Worm (Caenorhabditis elegans) whole organism, late embryonic: ENCODE measurements around the gene H38K22.7.

Source experiments
- C08G9.2 ChIP-seq: sonication (generic microtip); optimal IDR thresholded peaks from 2 replicates; lab custom pipeline; 2016; ENCODE audit warnings: mild to moderate bottlenecking, missing genetic modification characterization, moderate library complexity, missing compliant biosample characterization
- C38D4.7 ChIP-seq: fragments of 200-800 bp; sonication (Bioruptor generic); optimal IDR thresholded peaks from 2 replicates; lab custom pipeline; 2018; ENCODE audit warnings: mild to moderate bottlenecking, missing genetic modification characterization, moderate library complexity, missing compliant biosample characterization
- F13H6.1 ChIP-seq: sonication (generic microtip); optimal IDR thresholded peaks from 2 replicates; lab custom pipeline; 2016; ENCODE audit warnings: missing genetic modification characterization, missing compliant biosample characterization
- K09A11.1 ChIP-seq: sonication (generic microtip); optimal IDR thresholded peaks from 2 replicates; lab custom pipeline; 2017; ENCODE audit warnings: antibody characterized with exemption, mild to moderate bottlenecking, missing genetic modification characterization, missing compliant biosample characterization; ENCODE audit not compliant: insufficient read depth
- Y22D7AL.16 ChIP-seq: sonication (generic microtip); optimal IDR thresholded peaks from 2 replicates; lab custom pipeline; 2016; ENCODE audit warnings: missing genetic modification characterization, missing compliant biosample characterization
- ceh-18 ChIP-seq: sonication (generic microtip); optimal IDR thresholded peaks from 2 replicates; lab custom pipeline; 2016; ENCODE audit warnings: missing genetic modification characterization, missing compliant biosample characterization
- ceh-19 ChIP-seq: fragments of 200-800 bp; sonication (Bioruptor generic); optimal IDR thresholded peaks from 2 replicates; lab custom pipeline; 2018; ENCODE audit warnings: mild to moderate bottlenecking, missing genetic modification characterization, missing compliant biosample characterization
- ceh-24 ChIP-seq: sonication (generic microtip); optimal IDR thresholded peaks from 2 replicates; lab custom pipeline; 2016; ENCODE audit warnings: mild to moderate bottlenecking, missing genetic modification characterization, missing compliant biosample characterization
- ceh-45 ChIP-seq: fragments of 200-800 bp; sonication (Bioruptor generic); IDR thresholded peaks from 2 replicates; pipeline ENCODE4 v1.3.6; 2022; ENCODE audit warnings: missing genetic modification reagents, missing genetic modification characterization, missing compliant biosample characterization
- ceh-48 ChIP-seq: sonication (generic microtip); optimal IDR thresholded peaks from 2 replicates; lab custom pipeline; 2016; ENCODE audit warnings: missing genetic modification characterization, inconsistent platforms, missing compliant biosample characterization
- ceh-6 ChIP-seq: fragments of 200-800 bp; sonication (Bioruptor generic); optimal IDR thresholded peaks from 2 replicates; lab custom pipeline; 2018; ENCODE audit warnings: mild to moderate bottlenecking, missing genetic modification characterization, missing compliant biosample characterization
- ceh-9 ChIP-seq: sonication (generic microtip); optimal IDR thresholded peaks from 2 replicates; lab custom pipeline; 2016; ENCODE audit warnings: mild to moderate bottlenecking, missing genetic modification characterization, inconsistent platforms, missing compliant biosample characterization
- che-1 ChIP-seq: sonication (generic microtip); optimal IDR thresholded peaks from 2 replicates; lab custom pipeline; 2016; ENCODE audit warnings: mild to moderate bottlenecking, missing genetic modification characterization, missing compliant biosample characterization
- dve-1 ChIP-seq: sonication (generic microtip); optimal IDR thresholded peaks from 2 replicates; lab custom pipeline; 2017; ENCODE audit warnings: antibody characterized with exemption, mild to moderate bottlenecking, missing genetic modification characterization, missing compliant biosample characterization
- elt-2 ChIP-seq: sonication (generic microtip); optimal IDR thresholded peaks from 2 replicates; lab custom pipeline; 2016; ENCODE audit warnings: missing genetic modification reagents, missing genetic modification characterization, missing compliant biosample characterization
- ets-4 ChIP-seq: sonication (generic microtip); optimal IDR thresholded peaks from 2 replicates; lab custom pipeline; 2016; ENCODE audit warnings: missing genetic modification characterization, missing compliant biosample characterization
- fkh-6 ChIP-seq: sonication (generic microtip); optimal IDR thresholded peaks from 2 replicates; lab custom pipeline; 2016; ENCODE audit warnings: missing genetic modification characterization, missing compliant biosample characterization
- hlh-30 ChIP-seq: sonication (generic microtip); optimal IDR thresholded peaks from 2 replicates; lab custom pipeline; 2017; ENCODE audit warnings: antibody characterized with exemption, missing genetic modification characterization, missing compliant biosample characterization; ENCODE audit not compliant: insufficient read depth
- hlh-6 ChIP-seq: sonication (generic microtip); optimal IDR thresholded peaks from 2 replicates; lab custom pipeline; 2016; ENCODE audit warnings: missing genotype, missing genetic modification characterization, missing compliant biosample characterization
- lim-6 ChIP-seq: sonication (generic microtip); optimal IDR thresholded peaks from 2 replicates; lab custom pipeline; 2016; ENCODE audit warnings: missing genetic modification characterization, missing compliant biosample characterization
- madf-2 ChIP-seq: sonication (generic microtip); optimal IDR thresholded peaks from 2 replicates; lab custom pipeline; 2017; ENCODE audit warnings: missing genetic modification characterization, missing compliant biosample characterization
- mec-3 ChIP-seq: sonication (generic microtip); optimal IDR thresholded peaks from 2 replicates; lab custom pipeline; 2016; ENCODE audit warnings: borderline replicate concordance, missing genetic modification characterization, missing compliant biosample characterization
- nhr-232 ChIP-seq: sonication (generic microtip); optimal IDR thresholded peaks from 2 replicates; lab custom pipeline; 2016; ENCODE audit warnings: missing genetic modification characterization, missing compliant biosample characterization
- npax-4 ChIP-seq: sonication (generic microtip); optimal IDR thresholded peaks from 2 replicates; lab custom pipeline; 2016; ENCODE audit warnings: missing genetic modification characterization, missing compliant biosample characterization
- odd-2 ChIP-seq: sonication (generic microtip); optimal IDR thresholded peaks from 2 replicates; lab custom pipeline; 2017; ENCODE audit warnings: antibody characterized with exemption, mild to moderate bottlenecking, missing genetic modification characterization, missing compliant biosample characterization
- pat-9 ChIP-seq: fragments of 200-800 bp; sonication (Bioruptor generic); optimal IDR thresholded peaks from 2 replicates; lab custom pipeline; 2018; ENCODE audit warnings: mild to moderate bottlenecking, missing genetic modification characterization, moderate library complexity, missing compliant biosample characterization
- pax-1 ChIP-seq: fragments of 150-350 bp; optimal IDR thresholded peaks from 2 replicates; lab custom pipeline; 2014; ENCODE audit warnings: missing biosample characterization, missing genetic modification characterization
- pha-2 ChIP-seq: sonication (generic microtip); optimal IDR thresholded peaks from 2 replicates; lab custom pipeline; 2017; ENCODE audit warnings: mild to moderate bottlenecking, missing genetic modification characterization, missing compliant biosample characterization
- pros-1 ChIP-seq: fragments of 150-350 bp; optimal IDR thresholded peaks from 2 replicates; lab custom pipeline; 2014; ENCODE audit warnings: missing biosample characterization, missing genetic modification reagents, missing genetic modification characterization
- sdc-2 ChIP-seq: sonication (generic microtip); optimal IDR thresholded peaks from 2 replicates; lab custom pipeline; 2016; ENCODE audit warnings: missing genotype, missing genetic modification characterization, missing compliant biosample characterization
- sox-4 ChIP-seq: sonication (generic microtip); optimal IDR thresholded peaks from 2 replicates; lab custom pipeline; 2017; ENCODE audit warnings: mild to moderate bottlenecking, missing genetic modification characterization, inconsistent platforms, missing compliant biosample characterization
- tbx-7 ChIP-seq: sonication (generic microtip); optimal IDR thresholded peaks from 2 replicates; lab custom pipeline; 2016; ENCODE audit warnings: missing genotype, missing genetic modification characterization, missing compliant biosample characterization
- ttx-3 ChIP-seq: sonication (generic microtip); optimal IDR thresholded peaks from 2 replicates; lab custom pipeline; 2016; ENCODE audit warnings: missing genetic modification reagents, missing genetic modification characterization, missing compliant biosample characterization
- unc-3 ChIP-seq, 2 experiments: fragments of 200-800 bp in 1 of 2; sonication (Bioruptor generic) in 1 of 2; sonication (generic microtip) in 1 of 2; conservative IDR thresholded peaks in 1 of 2; optimal IDR thresholded peaks in 1 of 2; 2 replicates each; pipeline versions ENCODE4 v1.3.6 to Lab custom; 2016 to 2022; ENCODE audit warnings: missing compliant biosample characterization in 2 of 2, missing genetic modification characterization in 2 of 2, missing genetic modification reagents in 1 of 2
- unc-42 ChIP-seq: sonication (generic microtip); optimal IDR thresholded peaks from 2 replicates; lab custom pipeline; 2016; ENCODE audit warnings: missing genotype, missing genetic modification characterization, missing compliant biosample characterization
- unc-86 ChIP-seq: sonication (generic microtip); optimal IDR thresholded peaks from 2 replicates; lab custom pipeline; 2016; ENCODE audit warnings: missing genetic modification characterization, missing compliant biosample characterization
- ztf-16 ChIP-seq: sonication (generic microtip); optimal IDR thresholded peaks from 2 replicates; lab custom pipeline; 2017; ENCODE audit warnings: missing genetic modification characterization, missing compliant biosample characterization

H38K22.7 gene

ce11 chrIII:4293108-4293507 lies 28.4 kb upstream of the H38K22.7 start, which contains the start of gene R10E4.6:
Gene R10E4.6 (plus strand): TSS chrIII:4293408.
- TF ChIP-seq unc-3 (GFP tag; conservative IDR thresholded peaks at IDR 0.05; lab: Robert Waterston, UW) (no peak), unc-3 (tag; optimal IDR thresholded peaks at IDR 0.05; lab: Kevin White, UChicago) (no peak), tbx-7 (tag; lab: Kevin White, UChicago) (no peak), dve-1 (tag; lab: Kevin White, UChicago) (no peak), unc-42 (tag; lab: Kevin White, UChicago) (no peak), pat-9 (tag; lab: Kevin White, UChicago) (no peak), ztf-16 (tag; lab: Kevin White, UChicago) (no peak), lim-6 (tag; lab: Kevin White, UChicago) (no peak), sdc-2 (tag; lab: Kevin White, UChicago) (no peak), F13H6.1 (no peak), pax-1 (tag; lab: Kevin White, UChicago) (no peak), npax-4 (tag; lab: Kevin White, UChicago) (no peak), pros-1 (tag; lab: Kevin White, UChicago) (no peak), ceh-18 (tag; lab: Kevin White, UChicago) (no peak)

- TF ChIP-seq ceh-19 (GFP tag; lab: Kevin White, UChicago) (no peak), odd-2 (tag; lab: Kevin White, UChicago) (no peak), Y22D7AL.16 (no peak), sox-4 (tag; lab: Kevin White, UChicago) (no peak), fkh-6 (tag; lab: Kevin White, UChicago) (no peak), ets-4 (tag; lab: Kevin White, UChicago) (no peak), nhr-232 (tag; lab: Kevin White, UChicago) (no peak), ceh-24 (no peak), ceh-6 (no peak), hlh-6 (tag; lab: Kevin White, UChicago) (no peak)
These were observed 27.2 kb upstream of the H38K22.7 start, which contains the start of the genes nth-1 and R10E4.7 for ce11 chrIII:4294153-4294862. Gene nth-1 (minus strand): TSS chrIII:4294253. Gene R10E4.7 (plus strand): TSS chrIII:4294812.

- TF ChIP-seq ceh-48 (tag; lab: Kevin White, UChicago) (peak; percentile 75), che-1 (tag; lab: Kevin White, UChicago) (no peak)
These were observed 20.5 kb upstream of the H38K22.7 start, which contains the start of gene R10E4.11 for ce11 chrIII:4300989-4301498. Gene R10E4.11 (minus strand): TSS chrIII:4301039.

ce11 chrIII:4302293-4302692 lies 19.2 kb upstream of the H38K22.7 start, which contains the start of gene R10E4.9:
Gene R10E4.9 (minus strand): TSS chrIII:4302393.
- no peak for TF ChIP-seq K09A11.1 (tag; lab: Kevin White, UChicago)
- no peak for TF ChIP-seq ceh-48 (tag; lab: Kevin White, UChicago)
- no peak for TF ChIP-seq ceh-24
- TF ChIP-seq ceh-6, result no peak
- TF ChIP-seq mec-3 (tag; lab: Kevin White, UChicago), result no peak
- TF ChIP-seq unc-86 (tag; lab: Kevin White, UChicago), result no peak
- TF ChIP-seq hlh-30, result no peak
- TF ChIP-seq ceh-45, result no peak
- TF ChIP-seq pha-2 (tag; lab: Kevin White, UChicago), result no peak
- no peak for TF ChIP-seq hlh-6 (tag; lab: Kevin White, UChicago)
- TF ChIP-seq fkh-6 (tag; lab: Kevin White, UChicago), result no peak
- no peak for TF ChIP-seq che-1 (tag; lab: Kevin White, UChicago)
- TF ChIP-seq madf-2, result no peak
- no peak for TF ChIP-seq ttx-3
- no peak for TF ChIP-seq sdc-2 (tag; lab: Kevin White, UChicago)
- TF ChIP-seq elt-2, result no peak
- TF ChIP-seq C08G9.2, result no peak
- no peak for TF ChIP-seq C38D4.7 (GFP tag; lab: Kevin White, UChicago)
- no peak for TF ChIP-seq ceh-9 (tag; lab: Kevin White, UChicago)
